Fruit fly (Drosophila melanogaster) whole organism, wandering third instar larva: ENCODE measurements around the gene Ankle2.
A peak's percentile ranks its signal among the peaks of the same experiment; 100 is the strongest.

Source experiments
- Abd-B ChIP-seq: fragments of >200 bp; optimal IDR thresholded peaks from 2 replicates; lab custom pipeline; 2017; ENCODE audit warnings: missing biosample characterization, missing genetic modification characterization
- CG32264 ChIP-seq: fragments of 200-800 bp; sonication (Bioruptor generic); optimal IDR thresholded peaks from 2 replicates; lab custom pipeline; 2016; ENCODE audit warnings: missing biosample characterization, missing genetic modification characterization
- CG9705 ChIP-seq: fragments of 200-800 bp; sonication (Bioruptor generic); optimal IDR thresholded peaks from 2 replicates; lab custom pipeline; 2018; ENCODE audit warnings: missing biosample characterization, mild to moderate bottlenecking, missing genetic modification characterization
- CrebA ChIP-seq: fragments of 200-800 bp; sonication (Bioruptor generic); optimal IDR thresholded peaks from 2 replicates; lab custom pipeline; 2016; ENCODE audit warnings: missing biosample characterization, mild to moderate bottlenecking, missing genetic modification characterization, borderline replicate concordance
- Dfd ChIP-seq: fragments of >200 bp; optimal IDR thresholded peaks from 2 replicates; lab custom pipeline; 2017; ENCODE audit warnings: missing biosample characterization, missing genetic modification characterization
- Dif ChIP-seq: fragments of 200-275, 200-300 bp; sonication (Bioruptor generic); optimal IDR thresholded peaks from 2 replicates; lab custom pipeline; 2018; ENCODE audit warnings: missing biosample characterization, missing genetic modification characterization; ENCODE audit not compliant: partially characterized antibody
- GATAd ChIP-seq: sonication (Bioruptor generic); optimal IDR thresholded peaks from 2 replicates; lab custom pipeline; 2016; ENCODE audit warnings: missing biosample characterization, missing genetic modification characterization
- HLH106 ChIP-seq: fragments of 200-800 bp; optimal IDR thresholded peaks from 3 replicates; lab custom pipeline; 2019; ENCODE audit warnings: missing biosample characterization, mild to moderate bottlenecking, missing genetic modification characterization, moderate library complexity
- Hnf4 ChIP-seq: fragments of 200-800 bp; sonication (Bioruptor generic); optimal IDR thresholded peaks from 2 replicates; lab custom pipeline; 2016; ENCODE audit warnings: missing biosample characterization, mild to moderate bottlenecking, missing genetic modification characterization
- Hr78 ChIP-seq: fragments of >200 bp; optimal IDR thresholded peaks from 2 replicates; lab custom pipeline; 2017; ENCODE audit warnings: missing biosample characterization, missing genetic modification characterization
- Hr83 ChIP-seq: fragments of 200-300 bp; sonication (Bioruptor generic); optimal IDR thresholded peaks from 2 replicates; lab custom pipeline; 2016; ENCODE audit warnings: missing biosample characterization, mild to moderate bottlenecking, missing genetic modification characterization, moderate library complexity; ENCODE audit not compliant: poor library complexity, severe bottlenecking
- Jra ChIP-seq: sonication (Bioruptor generic); optimal IDR thresholded peaks from 2 replicates; lab custom pipeline; 2016; ENCODE audit warnings: missing biosample characterization, missing genetic modification characterization
- Mio ChIP-seq: sonication (Bioruptor generic); optimal IDR thresholded peaks from 2 replicates; lab custom pipeline; 2016; ENCODE audit warnings: missing biosample characterization, missing genetic modification characterization
- Myc ChIP-seq: fragments of >200 bp; optimal IDR thresholded peaks from 2 replicates; lab custom pipeline; 2017
- N ChIP-seq: fragments of >200 bp; optimal IDR thresholded peaks from 2 replicates; lab custom pipeline; 2018; ENCODE audit warnings: missing biosample characterization, missing external identifiers, missing genetic modification characterization
- OdsH ChIP-seq: fragments of 200-800 bp; sonication (Bioruptor generic); optimal IDR thresholded peaks from 2 replicates; lab custom pipeline; 2016; ENCODE audit warnings: missing biosample characterization, mild to moderate bottlenecking, missing genetic modification characterization
- Rel ChIP-seq, 2 experiments: fragments of 200-800 bp; sonication (Bioruptor generic) in 1 of 2; optimal IDR thresholded peaks; 2 replicates in 1 of 2; 3 replicates in 1 of 2; lab custom pipeline; 2016 to 2019; ENCODE audit warnings: mild to moderate bottlenecking in 2 of 2, missing biosample characterization in 2 of 2, missing genetic modification characterization in 2 of 2, moderate library complexity in 1 of 2
- Sp1 ChIP-seq: fragments of 200-800 bp; sonication (Bioruptor generic); optimal IDR thresholded peaks from 3 replicates; lab custom pipeline; 2019; ENCODE audit warnings: missing biosample characterization, mild to moderate bottlenecking, missing genetic modification characterization, moderate library complexity
- Vsx2 ChIP-seq: fragments of 200-300, 225-300 bp; sonication (Bioruptor generic); optimal IDR thresholded peaks from 2 replicates; lab custom pipeline; 2018; ENCODE audit warnings: missing biosample characterization, missing genetic modification characterization; ENCODE audit not compliant: partially characterized antibody
- br ChIP-seq: fragments of 200-800 bp; sonication (Bioruptor generic); optimal IDR thresholded peaks from 2 replicates; lab custom pipeline; 2016; ENCODE audit warnings: missing biosample characterization, missing genetic modification characterization
- brk ChIP-seq: fragments of 200-800 bp; sonication (Bioruptor generic); optimal IDR thresholded peaks from 2 replicates; lab custom pipeline; 2016; ENCODE audit warnings: missing biosample characterization, mild to moderate bottlenecking, missing genetic modification characterization
- dl ChIP-seq, 2 experiments: fragments of 175-275, 200-275 bp in 1 of 2; fragments of 200-275 bp in 1 of 2; sonication (Bioruptor generic); optimal IDR thresholded peaks; lab custom pipeline; 2018; ENCODE audit warnings: mild to moderate bottlenecking in 2 of 2, missing biosample characterization in 2 of 2, missing genetic modification characterization in 2 of 2, moderate library complexity in 2 of 2; ENCODE audit not compliant: partially characterized antibody in 2 of 2, insufficient read depth in 1 of 2
- dmrt93B ChIP-seq: fragments of 200-800 bp; sonication (Bioruptor generic); optimal IDR thresholded peaks from 2 replicates; lab custom pipeline; 2018; ENCODE audit warnings: missing biosample characterization, mild to moderate bottlenecking, missing genetic modification characterization
- dsf ChIP-seq: sonication (Bioruptor generic); optimal IDR thresholded peaks from 2 replicates; lab custom pipeline; 2016; ENCODE audit warnings: missing biosample characterization, missing genetic modification characterization, borderline replicate concordance
- ey ChIP-seq: fragments of 200-800 bp; sonication (Bioruptor generic); optimal IDR thresholded peaks from 2 replicates; lab custom pipeline; 2016; ENCODE audit warnings: missing biosample characterization, missing genetic modification characterization
- foxo ChIP-seq, 2 experiments: fragments of 200-800 bp; sonication (Bioruptor generic); optimal IDR thresholded peaks; 2 replicates in 1 of 2; 3 replicates in 1 of 2; lab custom pipeline; 2016 to 2017; ENCODE audit warnings: missing biosample characterization in 2 of 2, missing genetic modification characterization in 2 of 2
- fru ChIP-seq: fragments of 200-800 bp; sonication (Bioruptor generic); optimal IDR thresholded peaks from 3 replicates; lab custom pipeline; 2016; ENCODE audit warnings: missing biosample characterization, mild to moderate bottlenecking, missing genetic modification characterization
- h ChIP-seq: fragments of 200-800 bp; sonication (Bioruptor generic); optimal IDR thresholded peaks from 3 replicates; lab custom pipeline; 2016; ENCODE audit warnings: missing biosample characterization, mild to moderate bottlenecking, missing genetic modification characterization
- jim ChIP-seq: fragments of 175-275, 200-325 bp; sonication (Bioruptor generic); optimal IDR thresholded peaks from 2 replicates; lab custom pipeline; 2016; ENCODE audit warnings: missing biosample characterization, mild to moderate bottlenecking, missing genetic modification characterization
- lola ChIP-seq: fragments of >200 bp; optimal IDR thresholded peaks from 2 replicates; lab custom pipeline; 2017; ENCODE audit warnings: missing biosample characterization, missing genetic modification characterization
- pan ChIP-seq: fragments of >200 bp; optimal IDR thresholded peaks from 2 replicates; lab custom pipeline; 2017
- psq ChIP-seq: fragments of 200-800 bp; sonication (Bioruptor generic); optimal IDR thresholded peaks from 3 replicates; lab custom pipeline; 2017; ENCODE audit warnings: missing biosample characterization, mild to moderate bottlenecking, missing genetic modification characterization, moderate library complexity
- rgr ChIP-seq: fragments of 200-800 bp; sonication (Bioruptor generic); optimal IDR thresholded peaks from 3 replicates; lab custom pipeline; 2016; ENCODE audit warnings: missing biosample characterization, mild to moderate bottlenecking, missing genetic modification characterization
- sage ChIP-seq: fragments of 200-800 bp; sonication (Bioruptor generic); optimal IDR thresholded peaks from 2 replicates; lab custom pipeline; 2016; ENCODE audit warnings: missing biosample characterization, mild to moderate bottlenecking, missing genetic modification characterization
- sv ChIP-seq: fragments of 200-800 bp; sonication (Bioruptor generic); optimal IDR thresholded peaks from 3 replicates; lab custom pipeline; 2016; ENCODE audit warnings: missing biosample characterization, missing genetic modification characterization
- tai ChIP-seq: sonication (Bioruptor generic); optimal IDR thresholded peaks from 2 replicates; lab custom pipeline; 2016; ENCODE audit warnings: missing biosample characterization, missing genetic modification characterization
- usp ChIP-seq: fragments of >200 bp; optimal IDR thresholded peaks from 2 replicates; lab custom pipeline; 2017; ENCODE audit warnings: missing biosample characterization, missing genetic modification characterization
- woc ChIP-seq: sonication (Bioruptor generic); optimal IDR thresholded peaks from 2 replicates; lab custom pipeline; 2016; ENCODE audit warnings: missing biosample characterization, mild to moderate bottlenecking, missing genetic modification characterization

The Ankle2 gene

dm6 chrX:17579782-17580451 lies 888 bp upstream of the Ankle2 start, which contains the start of gene CG12991:
CG12991 (plus strand) TSS chrX:17579861.
- TF ChIP-seq jim (GFP tag; lab: Kevin White, UChicago) (peak; percentile 4), Rel (GFP tag; optimal IDR thresholded peaks at IDR 0.05; lab: Kevin White, UChicago) (no peak), Rel (tag; optimal IDR thresholded peaks at IDR 0.05; lab: Kevin White, UChicago) (no peak), Hr83 (no peak), HLH106 (tag; lab: Kevin White, UChicago) (peak; percentile 9), Dfd (GFP tag; lab: Kevin White, UChicago) (no peak), woc (peak; percentile 27), pan (lab: Kevin White, UChicago) (no peak), dl (GFP tag; optimal IDR thresholded peaks at IDR 0.05; lab: Kevin White, UChicago; ENCODE audit: insufficient read depth in 1 of 2, partially characterized antibody in 2 of 2) (no peak), psq (GFP tag; lab: Kevin White, UChicago) (peak; percentile 15), foxo (GFP tag; optimal IDR thresholded peaks at IDR 0.05; lab: Kevin White, UChicago) (peak in 1 of 2 experiments; percentile 41), Vsx2 (no peak), Sp1 (peak; percentile 30), Jra (GFP tag; lab: Kevin White, UChicago) (peak; percentile 10), Dif (GFP tag; lab: Kevin White, UChicago) (no peak), Myc (lab: Kevin White, UChicago) (no peak), rgr (GFP tag; lab: Kevin White, UChicago) (peak; percentile 36), tai (GFP tag; lab: Kevin White, UChicago) (no peak), fru (peak; percentile 47), h (GFP tag; lab: Kevin White, UChicago) (peak; percentile 34), N (no peak), Mio (GFP tag; lab: Kevin White, UChicago) (no peak), dmrt93B (GFP tag; lab: Kevin White, UChicago) (no peak), Hnf4 (peak; percentile 25), sv (no peak), OdsH (peak; percentile 57), Abd-B (no peak), GATAd (GFP tag; lab: Kevin White, UChicago) (no peak), ey (GFP tag; lab: Kevin White, UChicago) (peak; percentile 13), br (peak; percentile 13), brk (GFP tag; lab: Kevin White, UChicago) (no peak)

dm6 chrX:17578124-17578523 lies 905 bp downstream of the Ankle2 start:
- TF ChIP-seq fru (peak; percentile 37), psq (GFP tag; lab: Kevin White, UChicago) (peak; percentile 13), Hr83 (no peak), lola (GFP tag; lab: Kevin White, UChicago) (no peak), pan (lab: Kevin White, UChicago) (peak; percentile 55), sage (GFP tag; lab: Kevin White, UChicago) (no peak), Dif (GFP tag; lab: Kevin White, UChicago) (no peak), rgr (GFP tag; lab: Kevin White, UChicago) (no peak), CG32264 (GFP tag; lab: Kevin White, UChicago) (no peak), woc (peak; percentile 72), Hr78 (GFP tag; lab: Kevin White, UChicago) (no peak), Abd-B (no peak), Rel (GFP tag; optimal IDR thresholded peaks at IDR 0.05; lab: Kevin White, UChicago) (no peak), Rel (tag; optimal IDR thresholded peaks at IDR 0.05; lab: Kevin White, UChicago) (peak; percentile 27), tai (GFP tag; lab: Kevin White, UChicago) (no peak), N (no peak), jim (GFP tag; lab: Kevin White, UChicago) (no peak), ey (GFP tag; lab: Kevin White, UChicago) (peak; percentile 24), foxo (GFP tag; optimal IDR thresholded peaks at IDR 0.05; lab: Kevin White, UChicago) (peak in 1 of 2 experiments; percentile 50), usp (no peak), Vsx2 (no peak), Myc (lab: Kevin White, UChicago) (no peak), dmrt93B (GFP tag; lab: Kevin White, UChicago) (peak; percentile 27), sv (no peak), HLH106 (tag; lab: Kevin White, UChicago) (peak; percentile 38), Hnf4 (peak; percentile 23), brk (GFP tag; lab: Kevin White, UChicago) (no peak), dsf (no peak), CG9705 (no peak), dl (GFP tag; optimal IDR thresholded peaks at IDR 0.05; lab: Kevin White, UChicago; ENCODE audit: insufficient read depth in 1 of 2, partially characterized antibody in 2 of 2) (no peak), Sp1 (peak; percentile 1), OdsH (no peak), br (peak; percentile 46), h (GFP tag; lab: Kevin White, UChicago) (peak; percentile 29), GATAd (GFP tag; lab: Kevin White, UChicago) (no peak), Jra (GFP tag; lab: Kevin White, UChicago) (peak; percentile 2), Mio (GFP tag; lab: Kevin White, UChicago) (no peak), Dfd (GFP tag; lab: Kevin White, UChicago) (no peak), CrebA (GFP tag; lab: Kevin White, UChicago) (no peak)
